Fruit fly (Drosophila melanogaster) whole organism, larva: ENCODE results near the gene ph-p.

Experiments
- noc ChIP-seq: fragments of 200-800 bp; sonication (Bioruptor generic); optimal IDR thresholded peaks from 3 replicates; lab custom pipeline; 2019; ENCODE audit warnings: missing biosample characterization, mild to moderate bottlenecking, missing genetic modification characterization, moderate library complexity

ph-p gene

dm6 chrX:2158668-2159163 is 20.5 kb upstream of the ph-p start, which contains the start of gene wapl:
wapl (minus strand) TSS chrX:2158983.
- peak; percentile 29 for TF ChIP-seq noc (tag; lab: Kevin White, UChicago)

- TF ChIP-seq noc (tag; lab: Kevin White, UChicago), result no peak
These were observed 19.9 kb upstream of the ph-p start for dm6 chrX:2157929-2158610.

- no peak for TF ChIP-seq noc (tag; lab: Kevin White, UChicago)
These were observed 17.7 kb upstream of the ph-p start for dm6 chrX:2155868-2156267.

dm6 chrX:2149478-2149877 is 11.3 kb upstream of the ph-p start, which contains the start of gene bcn92:
bcn92 (minus strand) TSS chrX:2149647.
- peak; percentile 3 for TF ChIP-seq noc (tag; lab: Kevin White, UChicago)

- no peak for TF ChIP-seq noc (tag; lab: Kevin White, UChicago)
These were observed 10.5 kb upstream of the ph-p start for dm6 chrX:2148671-2149070.

- TF ChIP-seq noc (tag; lab: Kevin White, UChicago), result no peak
These were observed 9.3 kb upstream of the ph-p start for dm6 chrX:2147475-2147874.

dm6 chrX:2146574-2146973 is 8.4 kb upstream of the ph-p start:
- TF ChIP-seq noc (tag; lab: Kevin White, UChicago), result no peak

- peak; percentile 68 for TF ChIP-seq noc (tag; lab: Kevin White, UChicago)
These were observed 7.7 kb upstream of the ph-p start for dm6 chrX:2145690-2146470.

- TF ChIP-seq noc (tag; lab: Kevin White, UChicago), result no peak
These were observed 6.9 kb upstream of the ph-p start, which contains the start of gene Pgd for dm6 chrX:2145114-2145513. Pgd (plus strand) TSS chrX:2145136.

dm6 chrX:2142935-2143312 is 4.8 kb upstream of the ph-p start:
- TF ChIP-seq noc (tag; lab: Kevin White, UChicago), result no peak

dm6 chrX:2142275-2142934 is 4.2 kb upstream of the ph-p start:
- peak; percentile 8 for TF ChIP-seq noc (tag; lab: Kevin White, UChicago)

dm6 chrX:2141854-2142216 is 3.7 kb upstream of the ph-p start:
- TF ChIP-seq noc (tag; lab: Kevin White, UChicago), result peak; percentile 82

- TF ChIP-seq noc (tag; lab: Kevin White, UChicago), result no peak
These were observed 3.1 kb upstream of the ph-p start, which contains the start of gene D2hgdh for dm6 chrX:2141159-2141853. D2hgdh (plus strand) TSS chrX:2141489.

- TF ChIP-seq noc (tag; lab: Kevin White, UChicago), result no peak
These were observed 2.3 kb upstream of the ph-p start for dm6 chrX:2140487-2140886.

dm6 chrX:2139610-2140009 is 1.4 kb upstream of the ph-p start:
- no peak for TF ChIP-seq noc (tag; lab: Kevin White, UChicago)
